Worm (Caenorhabditis elegans): ENCODE measurements around the gene tiar-1.
A peak's percentile ranks its signal among the peaks of the same experiment; 100 is the strongest.
"Not testable (repeated sequence)": the region's sequence is repeated elsewhere in the genome, so short reads cannot be mapped to it uniquely, and the experiment has no call there.

tiar-1 gene

ce11 chrII:5714807-5715206 is at the start of gene tiar-1, which contains the start of gene lelo-4:
Gene tiar-1 (minus strand): TSS chrII:5714823.
Gene lelo-4 (plus strand): TSS chrII:5714924.
- TF ChIP-seq ztf-23 (GFP tag; IDR thresholded peaks at IDR 0.05): no peak
- TF ChIP-seq flt-1 (GFP tag; IDR thresholded peaks at IDR 0.05): 0 out of 2 replicates have a peak, but pooled peaks have one; percentile 13

DNA sequence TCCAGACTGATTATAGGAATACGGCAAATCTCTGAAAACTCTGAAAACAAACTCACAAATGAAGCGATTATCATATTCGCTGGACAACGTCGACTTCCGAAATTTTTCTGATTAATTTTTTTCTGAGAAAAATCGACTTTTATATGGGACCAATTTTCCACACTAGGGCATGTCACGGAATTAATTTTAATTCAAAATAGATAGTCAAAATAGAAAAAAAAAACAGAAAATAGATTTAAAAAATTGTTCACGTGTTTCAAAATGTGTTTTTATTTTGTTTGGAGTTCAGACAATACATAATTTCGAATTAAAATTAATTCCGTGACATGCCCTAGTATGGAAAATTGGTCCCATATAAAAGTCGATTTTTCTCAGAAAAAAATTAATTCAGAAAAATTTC is 43.0 kb upstream of the tiar-1 start, which contains the start of the genes F10C1.3 and F10C1.23:
Gene F10C1.3, minus strand, starts transcription at position 101 of the 400 bp plus-strand sequence.
Gene F10C1.23, plus strand, starts transcription at position 385 of the 400 bp plus-strand sequence.
- not testable (repeated sequence) for TF ChIP-seq cog-1 (tag; optimal IDR thresholded peaks at IDR 0.05); ztf-29 (GFP tag; IDR thresholded peaks at IDR 0.05); med-1 (GFP tag; optimal IDR thresholded peaks at IDR 0.05; ENCODE audit: insufficient read depth)

DNA sequence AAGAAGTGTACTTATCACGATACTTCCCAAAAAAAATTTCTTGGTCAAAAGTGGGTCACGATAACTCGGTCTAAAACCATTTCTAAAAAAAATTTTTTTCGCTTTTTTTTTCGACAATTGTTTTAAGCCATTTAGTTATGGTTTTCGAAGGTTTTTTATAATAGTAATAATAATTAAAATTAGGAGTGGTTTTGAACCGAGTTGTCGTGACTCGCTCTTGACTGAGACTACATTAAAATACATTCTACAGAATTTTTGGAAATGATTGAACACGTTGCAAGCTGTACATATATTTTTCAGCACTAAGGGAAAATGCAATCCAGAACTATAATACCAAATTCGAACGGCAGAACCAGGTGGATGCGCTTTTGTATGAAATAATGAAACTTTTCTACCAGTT is 39.5 kb upstream of the tiar-1 start, which contains the start of gene F10C1.8:
Gene F10C1.8, plus strand, starts transcription at position 301 of the 400 bp plus-strand sequence.
- TF ChIP-seq klf-2 (GFP tag; conservative IDR thresholded peaks at IDR 0.05): no peak
- no peak for TF ChIP-seq ref-1 (GFP tag; conservative IDR thresholded peaks at IDR 0.05)
- no peak for TF ChIP-seq flt-1 (GFP tag; IDR thresholded peaks at IDR 0.05)

ce11 chrII:5751353-5751752 is 36.7 kb upstream of the tiar-1 start:
- TF ChIP-seq ref-1 (GFP tag; conservative IDR thresholded peaks at IDR 0.05): no peak
- no peak for TF ChIP-seq klf-2 (GFP tag; conservative IDR thresholded peaks at IDR 0.05)
- no peak for TF ChIP-seq tab-1 (GFP tag; IDR thresholded peaks at IDR 0.05)
- TF ChIP-seq med-1 (GFP tag; optimal IDR thresholded peaks at IDR 0.05; ENCODE audit: insufficient read depth): no peak
- no peak for TF ChIP-seq cog-1 (tag; optimal IDR thresholded peaks at IDR 0.05)
- TF ChIP-seq ztf-29 (GFP tag; IDR thresholded peaks at IDR 0.05): no peak
- no peak for TF ChIP-seq T22C8.4 (GFP tag; IDR thresholded peaks at IDR 0.05)
- TF ChIP-seq flt-1 (GFP tag; IDR thresholded peaks at IDR 0.05): no peak
- no peak for TF ChIP-seq ztf-23 (GFP tag; IDR thresholded peaks at IDR 0.05)

ce11 chrII:5749733-5750238 is 35.2 kb upstream of the tiar-1 start, which contains the start of gene ifb-2:
Gene ifb-2 (plus strand): TSS chrII:5750188.
- TF ChIP-seq tab-1 (GFP tag; IDR thresholded peaks at IDR 0.05) (no peak), T22C8.4 (GFP tag; IDR thresholded peaks at IDR 0.05) (no peak), flt-1 (GFP tag; IDR thresholded peaks at IDR 0.05) (no peak), ztf-29 (GFP tag; IDR thresholded peaks at IDR 0.05) (no peak), ref-1 (GFP tag; conservative IDR thresholded peaks at IDR 0.05) (no peak), cog-1 (tag; optimal IDR thresholded peaks at IDR 0.05) (no peak), med-1 (GFP tag; optimal IDR thresholded peaks at IDR 0.05; ENCODE audit: insufficient read depth) (no peak), ztf-23 (GFP tag; IDR thresholded peaks at IDR 0.05) (no peak)

DNA sequence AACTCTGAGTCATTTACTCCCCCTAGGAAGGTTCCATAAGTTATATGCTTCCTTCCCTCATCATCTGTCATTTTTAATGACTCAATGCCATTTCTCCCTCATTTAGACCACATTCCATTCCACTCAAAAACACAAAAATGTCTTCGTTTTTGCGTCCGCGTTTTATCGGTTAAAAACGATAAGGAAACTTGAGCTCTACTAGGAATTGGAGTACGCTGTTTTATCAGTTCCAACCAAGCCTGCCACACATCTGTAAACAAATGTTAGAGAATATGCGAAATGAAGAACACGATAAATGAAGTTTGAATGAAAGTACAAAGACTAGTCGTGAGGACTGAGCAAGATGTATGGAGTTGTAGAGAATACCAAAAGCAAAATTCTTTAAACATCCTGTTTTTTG is 33.8 kb upstream of the tiar-1 start:
- no peak for TF ChIP-seq ztf-29 (GFP tag; IDR thresholded peaks at IDR 0.05)
- TF ChIP-seq ref-1 (GFP tag; conservative IDR thresholded peaks at IDR 0.05): no peak
- TF ChIP-seq klf-2 (GFP tag; conservative IDR thresholded peaks at IDR 0.05): no peak
- no peak for TF ChIP-seq med-1 (GFP tag; optimal IDR thresholded peaks at IDR 0.05; ENCODE audit: insufficient read depth)
- no peak for TF ChIP-seq flt-1 (GFP tag; IDR thresholded peaks at IDR 0.05)

ce11 chrII:5747312-5747711 is 32.7 kb upstream of the tiar-1 start:
- TF ChIP-seq ref-1 (GFP tag; conservative IDR thresholded peaks at IDR 0.05) (no peak), tab-1 (GFP tag; IDR thresholded peaks at IDR 0.05) (no peak), klf-2 (GFP tag; conservative IDR thresholded peaks at IDR 0.05) (no peak), ztf-29 (GFP tag; IDR thresholded peaks at IDR 0.05) (no peak), cog-1 (tag; optimal IDR thresholded peaks at IDR 0.05) (no peak), flt-1 (GFP tag; IDR thresholded peaks at IDR 0.05) (no peak), ztf-23 (GFP tag; IDR thresholded peaks at IDR 0.05) (no peak), T22C8.4 (GFP tag; IDR thresholded peaks at IDR 0.05) (no peak), med-1 (GFP tag; optimal IDR thresholded peaks at IDR 0.05; ENCODE audit: insufficient read depth) (no peak)

ce11 chrII:5745088-5745487 is 30.5 kb upstream of the tiar-1 start, which contains the start of gene F10C1.9:
Gene F10C1.9 (minus strand): TSS chrII:5745284.
- TF ChIP-seq T22C8.4 (GFP tag; IDR thresholded peaks at IDR 0.05): no peak
- no peak for TF ChIP-seq ztf-29 (GFP tag; IDR thresholded peaks at IDR 0.05)
- TF ChIP-seq cog-1 (tag; optimal IDR thresholded peaks at IDR 0.05): no peak
- TF ChIP-seq ref-1 (GFP tag; conservative IDR thresholded peaks at IDR 0.05): no peak

DNA sequence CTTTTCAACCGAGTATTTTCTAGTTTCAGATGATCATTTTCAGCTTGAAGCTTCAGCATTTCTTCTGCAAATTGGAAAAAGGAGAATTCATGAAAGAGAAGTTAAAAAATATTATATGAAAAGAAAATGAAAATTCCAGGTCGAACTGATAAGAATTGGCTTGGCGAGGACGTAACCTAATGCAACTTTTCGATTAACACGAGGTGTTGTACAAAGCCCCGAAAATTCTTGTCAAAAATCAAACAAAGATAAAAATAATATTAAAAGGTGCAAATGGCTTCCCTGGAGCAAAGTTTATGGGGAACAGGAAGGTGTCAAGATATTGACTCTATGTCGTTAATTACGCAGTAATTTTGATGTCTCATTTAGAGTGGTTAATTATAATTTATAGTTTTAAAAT is 29.7 kb upstream of the tiar-1 start:
- TF ChIP-seq cog-1 (tag; optimal IDR thresholded peaks at IDR 0.05) (no peak), ztf-29 (GFP tag; IDR thresholded peaks at IDR 0.05) (no peak), T22C8.4 (GFP tag; IDR thresholded peaks at IDR 0.05) (no peak), med-1 (GFP tag; optimal IDR thresholded peaks at IDR 0.05; ENCODE audit: insufficient read depth) (no peak), klf-2 (GFP tag; conservative IDR thresholded peaks at IDR 0.05) (no peak), ztf-23 (GFP tag; IDR thresholded peaks at IDR 0.05) (no peak), flt-1 (GFP tag; IDR thresholded peaks at IDR 0.05) (no peak), ref-1 (GFP tag; conservative IDR thresholded peaks at IDR 0.05) (no peak)

- TF ChIP-seq tab-1 (GFP tag; IDR thresholded peaks at IDR 0.05): no peak
- TF ChIP-seq klf-2 (GFP tag; conservative IDR thresholded peaks at IDR 0.05): no peak
- no peak for TF ChIP-seq flt-1 (GFP tag; IDR thresholded peaks at IDR 0.05)
- TF ChIP-seq ztf-23 (GFP tag; IDR thresholded peaks at IDR 0.05): no peak
- TF ChIP-seq T22C8.4 (GFP tag; IDR thresholded peaks at IDR 0.05): no peak
- TF ChIP-seq cog-1 (tag; optimal IDR thresholded peaks at IDR 0.05): no peak
- no peak for TF ChIP-seq med-1 (GFP tag; optimal IDR thresholded peaks at IDR 0.05; ENCODE audit: insufficient read depth)
- TF ChIP-seq ref-1 (GFP tag; conservative IDR thresholded peaks at IDR 0.05): no peak
- no peak for TF ChIP-seq ztf-29 (GFP tag; IDR thresholded peaks at IDR 0.05)
Measured at ce11 chrII:5742767-5743166, 28.1 kb upstream of the tiar-1 start.

DNA sequence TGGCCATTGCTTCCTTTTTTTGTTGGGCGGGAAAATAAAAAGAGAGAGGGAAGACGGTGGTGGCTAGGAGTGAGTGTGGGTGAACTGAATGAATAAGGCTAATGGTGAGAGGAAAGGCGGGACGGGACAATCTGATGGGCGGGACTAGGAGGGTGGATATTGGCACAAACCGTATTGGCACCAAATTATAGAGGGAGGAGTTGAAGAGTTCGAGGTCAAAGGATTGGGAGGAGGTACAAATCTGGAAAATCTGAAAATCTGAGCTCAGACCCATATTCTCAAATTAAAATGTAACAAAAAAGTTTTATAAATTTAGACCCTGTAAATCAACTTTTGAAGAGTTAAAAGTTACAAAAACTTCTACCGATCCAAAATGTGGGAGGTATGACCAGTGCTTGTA is 24.2 kb upstream of the tiar-1 start, which contains the start of gene hlh-14:
Gene hlh-14, minus strand, starts transcription at position 101 of the 400 bp plus-strand sequence.
- TF ChIP-seq flt-1 (GFP tag; IDR thresholded peaks at IDR 0.05): no peak
- no peak for TF ChIP-seq klf-2 (GFP tag; conservative IDR thresholded peaks at IDR 0.05)
- TF ChIP-seq cog-1 (tag; optimal IDR thresholded peaks at IDR 0.05): no peak
- no peak for TF ChIP-seq ztf-29 (GFP tag; IDR thresholded peaks at IDR 0.05)
- no peak for TF ChIP-seq med-1 (GFP tag; optimal IDR thresholded peaks at IDR 0.05; ENCODE audit: insufficient read depth)
- no peak for TF ChIP-seq ref-1 (GFP tag; conservative IDR thresholded peaks at IDR 0.05)
- TF ChIP-seq tab-1 (GFP tag; IDR thresholded peaks at IDR 0.05): no peak
- TF ChIP-seq T22C8.4 (GFP tag; IDR thresholded peaks at IDR 0.05): no peak
- no peak for TF ChIP-seq ztf-23 (GFP tag; IDR thresholded peaks at IDR 0.05)
